Worm (Caenorhabditis elegans) whole organism, midembryonic: ENCODE results near the gene Y62E10A.13.
A peak's percentile ranks its signal among the peaks of the same experiment; 100 is the strongest.

ENCODE experiments used
- T22C8.4 ChIP-seq: fragments of 200-800 bp; sonication (Bioruptor generic); IDR thresholded peaks from 2 replicates; pipeline ENCODE4 v1.3.6; 2022; ENCODE audit warnings: missing genetic modification characterization, missing compliant biosample characterization
- cog-1 ChIP-seq: sonication (generic microtip); optimal IDR thresholded peaks from 2 replicates; lab custom pipeline; 2016; ENCODE audit warnings: missing genetic modification characterization, missing compliant biosample characterization
- flt-1 ChIP-seq: fragments of 200-800 bp; sonication (Bioruptor generic); IDR thresholded peaks from 2 replicates; pipeline ENCODE4 v1.3.6; 2022; ENCODE audit warnings: missing genetic modification characterization, missing compliant biosample characterization
- klf-2 ChIP-seq: fragments of 200-800 bp; sonication (Bioruptor generic); conservative IDR thresholded peaks from 2 replicates; pipeline ENCODE4 v1.3.6; 2022; ENCODE audit warnings: missing genetic modification reagents, missing genetic modification characterization, missing compliant biosample characterization
- med-1 ChIP-seq: sonication (generic microtip); optimal IDR thresholded peaks from 2 replicates; lab custom pipeline; 2017; ENCODE audit warnings: missing genetic modification characterization, mild to moderate bottlenecking, missing compliant biosample characterization, antibody characterized with exemption, missing genetic modification reagents; ENCODE audit not compliant: insufficient read depth
- ref-1 ChIP-seq: fragments of 200-800 bp; sonication (Bioruptor generic); conservative IDR thresholded peaks from 2 replicates; pipeline ENCODE4 v1.3.6; 2022; ENCODE audit warnings: missing genetic modification reagents, missing genetic modification characterization, missing compliant biosample characterization
- tab-1 ChIP-seq: fragments of 200-800 bp; sonication (Bioruptor generic); IDR thresholded peaks from 2 replicates; pipeline ENCODE4 v1.3.6; 2022; ENCODE audit warnings: missing genetic modification characterization, missing compliant biosample characterization
- ztf-23 ChIP-seq: fragments of 200-800 bp; sonication (Bioruptor generic); IDR thresholded peaks from 2 replicates; pipeline ENCODE4 v1.3.6; 2022; ENCODE audit warnings: missing genetic modification reagents, missing genetic modification characterization, missing compliant biosample characterization
- ztf-29 ChIP-seq: fragments of 200-800 bp; sonication (Bioruptor generic); IDR thresholded peaks from 2 replicates; pipeline ENCODE4 v1.3.6; 2022; ENCODE audit warnings: missing genetic modification reagents, missing genetic modification characterization, missing compliant biosample characterization

Gene Y62E10A.13

ce11 chrIV:13396375-13396774 is 2.5 kb downstream of the Y62E10A.13 start:
- TF ChIP-seq flt-1 (GFP tag; lab: Robert Waterston, UW) = no peak

ce11 chrIV:13395255-13395654 is 3.6 kb downstream of the Y62E10A.13 start:
- no peak for TF ChIP-seq ztf-29 (GFP tag; lab: Robert Waterston, UW)
- 0 out of 2 replicates have a peak, but pooled peaks have one; percentile 49 for TF ChIP-seq ztf-23 (GFP tag; lab: Robert Waterston, UW)
- no peak for TF ChIP-seq tab-1 (GFP tag; lab: Robert Waterston, UW)

- TF ChIP-seq klf-2 (GFP tag; lab: Robert Waterston, UW) = no peak
- no peak for TF ChIP-seq flt-1 (GFP tag; lab: Robert Waterston, UW)
- TF ChIP-seq med-1 (GFP tag; lab: Kevin White, UChicago) = no peak
- TF ChIP-seq ref-1 (GFP tag; lab: Robert Waterston, UW) = no peak
- no peak for TF ChIP-seq cog-1 (tag; lab: Kevin White, UChicago)
- TF ChIP-seq tab-1 (GFP tag; lab: Robert Waterston, UW) = no peak
- TF ChIP-seq T22C8.4 = no peak
Measured at ce11 chrIV:13394686-13395085, 4.2 kb downstream of the Y62E10A.13 start.

- no peak for TF ChIP-seq med-1 (GFP tag; lab: Kevin White, UChicago)
Measured at ce11 chrIV:13393246-13393716, 5.6 kb downstream of the Y62E10A.13 start.

- TF ChIP-seq T22C8.4 (no peak), cog-1 (tag; lab: Kevin White, UChicago) (no peak), med-1 (GFP tag; lab: Kevin White, UChicago) (no peak), flt-1 (GFP tag; lab: Robert Waterston, UW) (no peak), tab-1 (GFP tag; lab: Robert Waterston, UW) (no peak), ztf-29 (GFP tag; lab: Robert Waterston, UW) (no peak), ztf-23 (GFP tag; lab: Robert Waterston, UW) (no peak), ref-1 (GFP tag; lab: Robert Waterston, UW) (no peak), klf-2 (GFP tag; lab: Robert Waterston, UW) (no peak)
Measured at ce11 chrIV:13392230-13392629, 6.6 kb downstream of the Y62E10A.13 start.

- no peak for TF ChIP-seq ztf-23 (GFP tag; lab: Robert Waterston, UW)
- no peak for TF ChIP-seq klf-2 (GFP tag; lab: Robert Waterston, UW)
Measured at ce11 chrIV:13390770-13391169, 8.1 kb downstream of the Y62E10A.13 start.

ce11 chrIV:13389237-13389636 is 9.6 kb downstream of the Y62E10A.13 start:
- no peak for TF ChIP-seq ref-1 (GFP tag; lab: Robert Waterston, UW)
- no peak for TF ChIP-seq ztf-29 (GFP tag; lab: Robert Waterston, UW)
- no peak for TF ChIP-seq cog-1 (tag; lab: Kevin White, UChicago)
- no peak for TF ChIP-seq med-1 (GFP tag; lab: Kevin White, UChicago)
- no peak for TF ChIP-seq T22C8.4
- no peak for TF ChIP-seq ztf-23 (GFP tag; lab: Robert Waterston, UW)
- no peak for TF ChIP-seq klf-2 (GFP tag; lab: Robert Waterston, UW)
- no peak for TF ChIP-seq flt-1 (GFP tag; lab: Robert Waterston, UW)
- TF ChIP-seq tab-1 (GFP tag; lab: Robert Waterston, UW) = no peak

- TF ChIP-seq ztf-23 (GFP tag; lab: Robert Waterston, UW) = no peak
Measured at ce11 chrIV:13388779-13389178, 10.1 kb downstream of the Y62E10A.13 start.

ce11 chrIV:13386903-13387302 is 11.9 kb downstream of the Y62E10A.13 start, which contains the start of gene lsm-3:
Gene lsm-3 (plus strand): TSS chrIV:13387203.
- TF ChIP-seq ztf-23 (GFP tag; lab: Robert Waterston, UW) (no peak), tab-1 (GFP tag; lab: Robert Waterston, UW) (no peak), ztf-29 (GFP tag; lab: Robert Waterston, UW) (no peak), klf-2 (GFP tag; lab: Robert Waterston, UW) (no peak), cog-1 (tag; lab: Kevin White, UChicago) (no peak), T22C8.4 (no peak), med-1 (GFP tag; lab: Kevin White, UChicago) (no peak), ref-1 (GFP tag; lab: Robert Waterston, UW) (no peak), flt-1 (GFP tag; lab: Robert Waterston, UW) (no peak)

ce11 chrIV:13386043-13386442 is 12.8 kb downstream of the Y62E10A.13 start, which contains the start of the genes Y62E10A.20, Y62E10A.23 and mdt-9:
Gene Y62E10A.20 (minus strand): TSS chrIV:13386091.
Gene Y62E10A.23 (plus strand): TSS chrIV:13386324.
Gene mdt-9 (plus strand): TSS chrIV:13386380.
- no peak for TF ChIP-seq T22C8.4
- peak; percentile 24 for TF ChIP-seq cog-1 (tag; lab: Kevin White, UChicago)
- no peak for TF ChIP-seq ref-1 (GFP tag; lab: Robert Waterston, UW)
- peak; percentile 79 for TF ChIP-seq ztf-29 (GFP tag; lab: Robert Waterston, UW)
- peak; percentile 86 for TF ChIP-seq flt-1 (GFP tag; lab: Robert Waterston, UW)
- TF ChIP-seq klf-2 (GFP tag; lab: Robert Waterston, UW) = peak; percentile 80
- TF ChIP-seq med-1 (GFP tag; lab: Kevin White, UChicago) = peak; percentile 88
- peak; percentile 54; the same call in 1 of the 2 replicates for TF ChIP-seq tab-1 (GFP tag; lab: Robert Waterston, UW)
- TF ChIP-seq ztf-23 (GFP tag; lab: Robert Waterston, UW) = peak; percentile 82; the same call in 1 of the 2 replicates
